Fruit fly (Drosophila melanogaster) whole organism, embryonic: Measurements from ENCODE around the gene THG.

Source experiments
- CG10209 ChIP-seq: fragments of 200-800 bp; sonication (Bioruptor generic); optimal IDR thresholded peaks from 3 replicates; lab custom pipeline; 2017; ENCODE audit warnings: missing biosample characterization, mild to moderate bottlenecking, missing genetic modification characterization, missing genetic modification reagents
- CG1024 ChIP-seq: fragments of 200-800 bp; sonication (Bioruptor generic); IDR thresholded peaks from 2 replicates; pipeline ENCODE4 v1.3.6; 2022; ENCODE audit warnings: missing biosample characterization, missing genetic modification characterization
- CG13296 ChIP-seq: fragments of 200-800 bp; sonication (Bioruptor generic); optimal IDR thresholded peaks from 3 replicates; lab custom pipeline; 2018; ENCODE audit warnings: missing biosample characterization, mild to moderate bottlenecking, missing genetic modification characterization
- CG13424 ChIP-seq: fragments of 200-800 bp; sonication (Bioruptor generic); optimal IDR thresholded peaks from 2 replicates; lab custom pipeline; 2019; ENCODE audit warnings: missing biosample characterization, mild to moderate bottlenecking, missing genetic modification characterization, moderate library complexity
- CG13775 ChIP-seq: fragments of 200-800 bp; sonication (Bioruptor generic); optimal IDR thresholded peaks from 3 replicates; lab custom pipeline; 2017; ENCODE audit warnings: missing biosample characterization, mild to moderate bottlenecking, missing genetic modification characterization
- CG14710 ChIP-seq: fragments of 200-800 bp; sonication (Bioruptor generic); optimal IDR thresholded peaks from 3 replicates; lab custom pipeline; 2019; ENCODE audit warnings: missing biosample characterization, mild to moderate bottlenecking, missing genetic modification characterization, moderate library complexity
- CG14965 ChIP-seq: fragments of 200-800 bp; sonication (Bioruptor generic); optimal IDR thresholded peaks from 2 replicates; lab custom pipeline; 2016; ENCODE audit warnings: missing biosample characterization, missing genetic modification characterization, borderline replicate concordance
- CG1529 ChIP-seq: fragments of 200-800 bp; sonication (Bioruptor generic); optimal IDR thresholded peaks from 3 replicates; lab custom pipeline; 2018; ENCODE audit warnings: missing biosample characterization, missing genetic modification characterization
- CG17186 ChIP-seq: fragments of 200-800 bp; sonication (Bioruptor generic); optimal IDR thresholded peaks from 3 replicates; lab custom pipeline; 2017; ENCODE audit warnings: missing biosample characterization, missing genetic modification reagents, missing genetic modification characterization
- CG18764 ChIP-seq: fragments of 200-800 bp; sonication (Bioruptor generic); optimal IDR thresholded peaks from 3 replicates; lab custom pipeline; 2016; ENCODE audit warnings: missing biosample characterization, missing genetic modification characterization
- CG30020 ChIP-seq: fragments of 200-800 bp; optimal IDR thresholded peaks from 2 replicates; lab custom pipeline; 2019; ENCODE audit warnings: missing biosample characterization, mild to moderate bottlenecking, missing genetic modification characterization, moderate library complexity
- CG31441 ChIP-seq: fragments of 200-800 bp; sonication (Bioruptor generic); IDR thresholded peaks from 2 replicates; pipeline ENCODE4 v1.3.6; 2022; ENCODE audit warnings: missing biosample characterization, missing genetic modification characterization
- CG32772 ChIP-seq: fragments of 200-800 bp; sonication (Bioruptor generic); IDR thresholded peaks from 2 replicates; pipeline ENCODE4 v1.3.6; 2022; ENCODE audit warnings: missing biosample characterization, missing genetic modification characterization
- CG3847 ChIP-seq: fragments of 200-800 bp; sonication (Bioruptor generic); IDR thresholded peaks from 2 replicates; pipeline ENCODE4 v1.3.6; 2022; ENCODE audit warnings: missing biosample characterization, missing genetic modification characterization
- CG4360 ChIP-seq: fragments of 200-800 bp; sonication (Bioruptor generic); IDR thresholded peaks from 2 replicates; pipeline ENCODE4 v1.3.6; 2022; ENCODE audit warnings: missing biosample characterization, missing genetic modification characterization
- CG4854 ChIP-seq: fragments of 200-800 bp; sonication (Bioruptor generic); optimal IDR thresholded peaks from 2 replicates; lab custom pipeline; 2016; ENCODE audit warnings: missing biosample characterization, missing genetic modification characterization, inconsistent platforms
- CG6272 ChIP-seq: fragments of 200-800 bp; sonication (Bioruptor generic); IDR thresholded peaks from 2 replicates; pipeline ENCODE4 v1.3.6; 2022; ENCODE audit warnings: missing biosample characterization, missing genetic modification characterization
- CG6854 ChIP-seq: fragments of 200-800 bp; sonication (Bioruptor generic); optimal IDR thresholded peaks from 3 replicates; lab custom pipeline; 2017; ENCODE audit warnings: missing biosample characterization, mild to moderate bottlenecking, missing genetic modification characterization
- CG9437 ChIP-seq: fragments of 200-800 bp; sonication (Bioruptor generic); optimal IDR thresholded peaks from 2 replicates; lab custom pipeline; 2018; ENCODE audit warnings: missing biosample characterization, mild to moderate bottlenecking, missing genetic modification characterization
- Camta ChIP-seq: fragments of 200-800 bp; sonication (Bioruptor generic); optimal IDR thresholded peaks from 2 replicates; lab custom pipeline; 2016; ENCODE audit warnings: missing biosample characterization, missing genetic modification characterization
- Dll ChIP-seq: fragments of 200-800 bp; sonication (Bioruptor generic); IDR thresholded peaks from 4 replicates; pipeline ENCODE4 v1.3.6; 2022; ENCODE audit warnings: missing biosample characterization, missing genetic modification characterization; ENCODE audit not compliant: partially characterized antibody
- Doc2 ChIP-seq: fragments of 200-800 bp; sonication (Bioruptor generic); IDR thresholded peaks from 2 replicates; pipeline ENCODE4 v1.3.6; 2022; ENCODE audit warnings: missing biosample characterization, missing genetic modification characterization
- GATAe ChIP-seq: fragments of 200-800 bp; sonication (Bioruptor generic); conservative IDR thresholded peaks from 2 replicates; pipeline ENCODE4 v1.3.6; 2022; ENCODE audit warnings: missing biosample characterization, missing genetic modification characterization
- Gug ChIP-seq: fragments of 200-800 bp; sonication (Bioruptor generic); IDR thresholded peaks from 4 replicates; pipeline ENCODE4 v1.3.6; 2022; ENCODE audit warnings: missing biosample characterization, missing genetic modification characterization
- Hmx ChIP-seq: fragments of 200-800 bp; sonication (Bioruptor generic); optimal IDR thresholded peaks from 2 replicates; lab custom pipeline; 2016; ENCODE audit warnings: missing biosample characterization, missing genetic modification characterization
- Hsf ChIP-seq: fragments of 200-800 bp; sonication (Bioruptor generic); optimal IDR thresholded peaks from 3 replicates; lab custom pipeline; 2016; ENCODE audit warnings: missing biosample characterization, missing genetic modification characterization
- MBD-R2 ChIP-seq: fragments of 200-800 bp; sonication (Bioruptor generic); IDR thresholded peaks from 2 replicates; pipeline ENCODE4 v1.3.6; 2022; ENCODE audit warnings: missing biosample characterization, missing genetic modification characterization
- Mrtf ChIP-seq: fragments of 200-800 bp; sonication (Bioruptor generic); IDR thresholded peaks from 3 replicates; pipeline ENCODE4 v1.3.6; 2022; ENCODE audit warnings: missing biosample characterization, missing genetic modification characterization
- NC2β ChIP-seq: fragments of 200-800 bp; sonication (Bioruptor generic); optimal IDR thresholded peaks from 2 replicates; lab custom pipeline; 2016; ENCODE audit warnings: missing biosample characterization, missing genetic modification characterization
- NK7.1 ChIP-seq: fragments of 200-800 bp; sonication (Bioruptor generic); optimal IDR thresholded peaks from 3 replicates; lab custom pipeline; 2016; ENCODE audit warnings: missing biosample characterization, missing genetic modification characterization
- Nf-YB ChIP-seq: fragments of 200-800 bp; sonication (Bioruptor generic); optimal IDR thresholded peaks from 3 replicates; lab custom pipeline; 2019; ENCODE audit warnings: missing biosample characterization, mild to moderate bottlenecking, missing genetic modification characterization, moderate library complexity
- PHDP ChIP-seq: fragments of 200-800 bp; sonication (Bioruptor generic); optimal IDR thresholded peaks from 3 replicates; lab custom pipeline; 2018; ENCODE audit warnings: missing biosample characterization, mild to moderate bottlenecking, missing genetic modification characterization, moderate library complexity
- Six4 ChIP-seq: fragments of 200-800 bp; sonication (Bioruptor generic); optimal IDR thresholded peaks from 2 replicates; lab custom pipeline; 2016; ENCODE audit warnings: missing biosample characterization, missing genetic modification characterization
- YL-1 ChIP-seq: fragments of 200-800 bp; sonication (Bioruptor generic); optimal IDR thresholded peaks from 3 replicates; lab custom pipeline; 2017; ENCODE audit warnings: missing biosample characterization, mild to moderate bottlenecking, missing genetic modification characterization
- al ChIP-seq: fragments of 200-800 bp; sonication (Bioruptor generic); IDR thresholded peaks from 2 replicates; pipeline ENCODE4 v1.3.6; 2022; ENCODE audit warnings: missing biosample characterization, missing genetic modification characterization
- ase ChIP-seq: fragments of 200-800 bp; sonication (Bioruptor generic); IDR thresholded peaks from 3 replicates; pipeline ENCODE4 v1.3.6; 2022; ENCODE audit warnings: missing biosample characterization, missing genetic modification characterization
- bsh ChIP-seq, 2 experiments: fragments of 200-800 bp; sonication (Bioruptor generic); optimal IDR thresholded peaks; 2 replicates each; lab custom pipeline; 2017 to 2018; ENCODE audit warnings: mild to moderate bottlenecking in 2 of 2, missing biosample characterization in 2 of 2, missing genetic modification characterization in 2 of 2, moderate library complexity in 1 of 2
- caup ChIP-seq: fragments of 200-800 bp; sonication (Bioruptor generic); optimal IDR thresholded peaks from 3 replicates; lab custom pipeline; 2017; ENCODE audit warnings: missing biosample characterization, mild to moderate bottlenecking, missing genetic modification characterization, moderate library complexity; ENCODE audit not compliant: severe bottlenecking
- dan ChIP-seq: fragments of 200-800 bp; sonication (Bioruptor generic); IDR thresholded peaks from 2 replicates; pipeline ENCODE4 v1.3.6; 2022; ENCODE audit warnings: missing biosample characterization, missing genetic modification characterization
- esg ChIP-seq: fragments of 200-800 bp; sonication (Bioruptor generic); conservative IDR thresholded peaks from 2 replicates; pipeline ENCODE4 v1.3.6; 2022; ENCODE audit warnings: missing biosample characterization, missing genetic modification characterization
- gem ChIP-seq: fragments of 200-800 bp; sonication (Bioruptor generic); optimal IDR thresholded peaks from 2 replicates; lab custom pipeline; 2019; ENCODE audit warnings: missing biosample characterization, mild to moderate bottlenecking, missing genetic modification characterization, moderate library complexity
- inv ChIP-seq: fragments of 200-800 bp; sonication (Bioruptor generic); IDR thresholded peaks from 2 replicates; pipeline ENCODE4 v1.3.6; 2022; ENCODE audit warnings: missing biosample characterization, missing genetic modification characterization; ENCODE audit not compliant: partially characterized antibody
- lilli ChIP-seq: fragments of 200-800 bp; sonication (Bioruptor generic); optimal IDR thresholded peaks from 3 replicates; lab custom pipeline; 2016; ENCODE audit warnings: missing biosample characterization, missing genetic modification characterization
- otp ChIP-seq: fragments of 200-800 bp; sonication (Bioruptor generic); IDR thresholded peaks from 3 replicates; pipeline ENCODE4, ENCODE4 v1.3.6; 2022; ENCODE audit warnings: missing biosample characterization, missing genetic modification characterization
- pan ChIP-seq, 4 experiments: fragments of >200 bp in 3 of 4; fragments of 200-800 bp in 1 of 4; sonication (Bioruptor generic) in 1 of 4; optimal IDR thresholded peaks in 3 of 4; IDR thresholded peaks in 1 of 4; 2 replicates each; pipeline versions ENCODE4 v1.3.6 to Lab custom; 2017 to 2022; ENCODE audit warnings: missing biosample characterization in 2 of 4, missing genetic modification characterization in 2 of 4, mixed read lengths in 1 of 4
- phol ChIP-seq: fragments of 200-800 bp; sonication (Bioruptor generic); optimal IDR thresholded peaks from 3 replicates; lab custom pipeline; 2018; ENCODE audit warnings: missing biosample characterization, mild to moderate bottlenecking, missing genetic modification characterization, moderate library complexity
- sd ChIP-seq: fragments of 200-800 bp; sonication (Bioruptor generic); optimal IDR thresholded peaks from 3 replicates; lab custom pipeline; 2018; ENCODE audit warnings: missing biosample characterization, mild to moderate bottlenecking, missing genetic modification characterization, moderate library complexity
- sens ChIP-seq: fragments of 200-800 bp; sonication (Bioruptor generic); peaks from one replicate; lab custom pipeline; 2016; ENCODE audit warnings: missing biosample characterization, missing genetic modification characterization
- sisA ChIP-seq: fragments of 200-800 bp; sonication (Bioruptor generic); IDR thresholded peaks from 2 replicates; pipeline ENCODE4 v1.3.6; 2022; ENCODE audit warnings: missing biosample characterization, missing genetic modification characterization
- slp2 ChIP-seq: fragments of 200-800 bp; sonication (Bioruptor generic); optimal IDR thresholded peaks from 2 replicates; lab custom pipeline; 2016; ENCODE audit warnings: missing biosample characterization, missing genetic modification characterization

THG gene

DNA sequence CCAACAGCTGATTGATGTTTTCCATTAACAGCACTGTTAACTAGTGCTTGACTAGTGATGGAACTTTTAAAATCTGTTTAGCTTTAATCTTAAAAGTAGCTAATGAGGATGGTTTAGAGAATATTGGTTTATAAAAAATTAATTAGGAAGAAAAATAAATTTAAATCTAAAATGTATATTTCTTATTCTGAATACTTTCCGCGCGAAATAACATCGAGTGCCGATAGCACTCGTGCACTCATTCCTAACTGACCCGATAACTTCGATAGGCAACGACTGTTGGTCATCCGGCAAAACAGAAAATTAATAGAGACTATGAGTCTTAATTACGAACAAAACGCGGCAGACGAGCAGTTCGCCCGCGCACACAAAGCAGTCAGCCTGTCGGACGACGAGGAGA is at the start of gene THG, which contains the start of gene Rnmt (continued):
- TF ChIP-seq CG30020 (tag; lab: Kevin White, UChicago) (peak; percentile 60), inv (GFP tag; lab: Robert Waterston, UW) (peak; percentile 77), Gug (GFP tag; lab: Robert Waterston, UW) (peak; percentile 85), Six4 (GFP tag; lab: Kevin White, UChicago) (peak; percentile 71), MBD-R2 (peak; percentile 93), CG13775 (peak; percentile 84), Mrtf (peak; percentile 80), CG14710 (peak; percentile 85), esg (GFP tag; lab: Robert Waterston, UW) (peak; percentile 80), otp (GFP tag; lab: Robert Waterston, UW) (peak; percentile 77), pan (optimal IDR thresholded peaks at IDR 0.05; lab: Kevin White, UChicago) (no peak), pan (GFP tag; optimal IDR thresholded peaks at IDR 0.05 in 1 of 2, IDR thresholded peaks at IDR 0.05 in 1 of 2) (peak in 1 of 2 experiments; percentile 83), ase (peak; percentile 41; the same call in 1 of the 3 replicates), Hsf (GFP tag; lab: Kevin White, UChicago) (peak; percentile 84), CG18764 (GFP tag; lab: Kevin White, UChicago) (peak; percentile 71), slp2 (GFP tag; lab: Kevin White, UChicago) (no peak), caup (GFP tag; lab: Kevin White, UChicago) (peak; percentile 67), al (GFP tag; lab: Robert Waterston, UW) (peak; percentile 71), Camta (GFP tag; lab: Kevin White, UChicago) (peak; percentile 56), gem (peak; percentile 94), Nf-YB (GFP tag; lab: Kevin White, UChicago) (peak; percentile 60), Doc2 (GFP tag; lab: Robert Waterston, UW) (no peak), lilli (peak; percentile 90), CG9437 (GFP tag; lab: Kevin White, UChicago) (peak; percentile 46), NC2β (GFP tag; lab: Kevin White, UChicago) (peak; percentile 88), PHDP (tag; lab: Kevin White, UChicago) (peak; percentile 90), Hmx (peak; percentile 43), CG17186 (GFP tag; lab: Kevin White, UChicago) (peak; percentile 29), CG3847 (GFP tag; lab: Robert Waterston, UW) (peak; percentile 84), CG4360 (GFP tag; lab: Robert Waterston, UW) (no peak), CG13296 (GFP tag; lab: Kevin White, UChicago) (peak; percentile 68), YL-1 (GFP tag; lab: Kevin White, UChicago) (peak; percentile 49), sens (GFP tag; lab: Kevin White, UChicago) (peak; percentile 96), CG13424 (tag; lab: Kevin White, UChicago) (peak; percentile 92), CG1024 (peak; percentile 70), sd (tag; lab: Kevin White, UChicago) (peak; percentile 50), CG6272 (GFP tag; lab: Robert Waterston, UW) (peak; percentile 84), CG10209 (GFP tag; lab: Kevin White, UChicago) (peak; percentile 70), NK7.1 (peak; percentile 0), CG6854 (GFP tag; lab: Kevin White, UChicago) (no peak), phol (tag; lab: Kevin White, UChicago) (peak; percentile 84), dan (peak; percentile 30; the same call in 1 of the 2 replicates), CG32772 (GFP tag; lab: Robert Waterston, UW) (peak; percentile 76), CG1529 (peak; percentile 56), CG14965 (GFP tag; lab: Kevin White, UChicago) (no peak), CG31441 (GFP tag; lab: Robert Waterston, UW) (peak; percentile 77), sisA (GFP tag; lab: Robert Waterston, UW) (peak; percentile 78), Dll (GFP tag; lab: Robert Waterston, UW) (peak; percentile 96), GATAe (0 out of 2 replicates have a peak, but pooled peaks have one; percentile 35), bsh (GFP tag; optimal IDR thresholded peaks at IDR 0.05; lab: Kevin White, UChicago) (peak in 1 of 2 experiments; percentile 86), CG4854 (peak; percentile 63)
